Fruit fly (Drosophila melanogaster) whole organism, wandering third instar larva: ENCODE results near the gene CG43339.

Experiments used
- Abd-B ChIP-seq: fragments of >200 bp; optimal IDR thresholded peaks from 2 replicates; lab custom pipeline; 2017; ENCODE audit warnings: missing biosample characterization, missing genetic modification characterization
- CG9705 ChIP-seq: fragments of 200-800 bp; sonication (Bioruptor generic); optimal IDR thresholded peaks from 2 replicates; lab custom pipeline; 2018; ENCODE audit warnings: missing biosample characterization, mild to moderate bottlenecking, missing genetic modification characterization
- HLH106 ChIP-seq: fragments of 200-800 bp; optimal IDR thresholded peaks from 3 replicates; lab custom pipeline; 2019; ENCODE audit warnings: missing biosample characterization, mild to moderate bottlenecking, missing genetic modification characterization, moderate library complexity
- Hnf4 ChIP-seq: fragments of 200-800 bp; sonication (Bioruptor generic); optimal IDR thresholded peaks from 2 replicates; lab custom pipeline; 2016; ENCODE audit warnings: missing biosample characterization, mild to moderate bottlenecking, missing genetic modification characterization
- Myc ChIP-seq: fragments of >200 bp; optimal IDR thresholded peaks from 2 replicates; lab custom pipeline; 2017
- Sp1 ChIP-seq: fragments of 200-800 bp; sonication (Bioruptor generic); optimal IDR thresholded peaks from 3 replicates; lab custom pipeline; 2019; ENCODE audit warnings: missing biosample characterization, mild to moderate bottlenecking, missing genetic modification characterization, moderate library complexity
- dsf ChIP-seq: sonication (Bioruptor generic); optimal IDR thresholded peaks from 2 replicates; lab custom pipeline; 2016; ENCODE audit warnings: missing biosample characterization, missing genetic modification characterization, borderline replicate concordance
- pan ChIP-seq: fragments of >200 bp; optimal IDR thresholded peaks from 2 replicates; lab custom pipeline; 2017
- psq ChIP-seq: fragments of 200-800 bp; sonication (Bioruptor generic); optimal IDR thresholded peaks from 3 replicates; lab custom pipeline; 2017; ENCODE audit warnings: missing biosample characterization, mild to moderate bottlenecking, missing genetic modification characterization, moderate library complexity
- woc ChIP-seq: sonication (Bioruptor generic); optimal IDR thresholded peaks from 2 replicates; lab custom pipeline; 2016; ENCODE audit warnings: missing biosample characterization, mild to moderate bottlenecking, missing genetic modification characterization

- TF ChIP-seq dsf (peak; percentile 60), psq (peak; percentile 62), CG9705 (GFP tag; lab: Kevin White, UChicago) (peak; percentile 57), Hnf4 (GFP tag; lab: Kevin White, UChicago) (peak; percentile 77), Abd-B (GFP tag; lab: Kevin White, UChicago) (no peak), HLH106 (peak; percentile 88), woc (GFP tag; lab: Kevin White, UChicago) (peak; percentile 61), Sp1 (GFP tag; lab: Kevin White, UChicago) (peak; percentile 66), pan (lab: Kevin White, UChicago) (no peak), Myc (lab: Kevin White, UChicago) (no peak)
Observed at dm6 chr2L:18708239-18708891, 35.3 kb upstream of the CG43339 start, which contains the start of the genes Faf2 and Grip71.
